Worm (Caenorhabditis elegans) whole organism, late embryonic: ENCODE measurements around the gene C34D10.1.

Experiments
- F13H6.1 ChIP-seq: sonication (generic microtip); optimal IDR thresholded peaks from 2 replicates; lab custom pipeline; 2016; ENCODE audit warnings: missing genetic modification characterization, missing compliant biosample characterization
- ama-1 ChIP-seq: fragments of 150-350 bp; optimal IDR thresholded peaks from 2 replicates; lab custom pipeline; 2014
- ceh-14 ChIP-seq: sonication (generic microtip); optimal IDR thresholded peaks from 2 replicates; lab custom pipeline; 2016; ENCODE audit warnings: missing genotype, missing genetic modification characterization, missing compliant biosample characterization
- ceh-24 ChIP-seq: sonication (generic microtip); optimal IDR thresholded peaks from 2 replicates; lab custom pipeline; 2016; ENCODE audit warnings: mild to moderate bottlenecking, missing genetic modification characterization, missing compliant biosample characterization
- ceh-31 ChIP-seq: sonication (generic microtip); optimal IDR thresholded peaks from 2 replicates; lab custom pipeline; 2016; ENCODE audit warnings: missing genetic modification characterization, missing compliant biosample characterization
- dmd-4 ChIP-seq: sonication (generic microtip); optimal IDR thresholded peaks from 2 replicates; lab custom pipeline; 2016; ENCODE audit warnings: borderline replicate concordance, missing genetic modification characterization, missing compliant biosample characterization
- sox-4 ChIP-seq: sonication (generic microtip); optimal IDR thresholded peaks from 2 replicates; lab custom pipeline; 2017; ENCODE audit warnings: mild to moderate bottlenecking, missing genetic modification characterization, inconsistent platforms, missing compliant biosample characterization
- tbx-2 ChIP-seq: sonication (generic microtip); optimal IDR thresholded peaks from 2 replicates; lab custom pipeline; 2016; ENCODE audit warnings: missing genetic modification characterization, missing compliant biosample characterization
- unc-42 ChIP-seq: sonication (generic microtip); optimal IDR thresholded peaks from 2 replicates; lab custom pipeline; 2016; ENCODE audit warnings: missing genotype, missing genetic modification characterization, missing compliant biosample characterization
- ztf-16 ChIP-seq: sonication (generic microtip); optimal IDR thresholded peaks from 2 replicates; lab custom pipeline; 2017; ENCODE audit warnings: missing genetic modification characterization, missing compliant biosample characterization

DNA sequence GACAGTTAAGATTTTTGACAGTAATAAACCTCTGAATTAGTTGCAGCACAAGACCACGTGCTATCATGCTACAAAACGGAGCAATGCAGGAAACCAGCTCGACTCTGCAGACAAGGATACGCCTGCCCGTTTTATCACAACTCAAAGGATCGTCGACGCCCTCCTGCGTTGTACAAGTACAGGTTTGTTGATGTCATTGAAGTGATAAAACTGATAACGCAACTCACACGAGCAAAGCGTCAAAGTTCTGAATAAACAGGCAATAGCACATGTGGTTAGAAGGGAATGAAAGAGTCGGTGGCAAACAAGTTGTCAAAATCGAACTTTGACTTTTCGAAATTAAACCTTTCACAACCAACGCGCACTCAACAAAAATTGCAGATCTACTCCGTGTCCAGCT, 6.6 kb upstream of the C34D10.1 start:
- TF ChIP-seq F13H6.1 (tag; lab: Kevin White, UChicago) (no peak), unc-42 (tag; lab: Kevin White, UChicago) (no peak), sox-4 (tag; lab: Kevin White, UChicago) (no peak), ztf-16 (tag; lab: Kevin White, UChicago) (no peak), ceh-31 (no peak), tbx-2 (no peak), ceh-24 (tag; lab: Kevin White, UChicago) (no peak), dmd-4 (no peak), ama-1 (lab: Kevin White, UChicago) (no peak), ceh-14 (tag; lab: Kevin White, UChicago) (no peak)
